Worm (Caenorhabditis elegans) whole organism, L2 larva: ENCODE measurements around the gene pals-20.

ENCODE experiments used
- C34F6.9 ChIP-seq: fragments of 150-350 bp; optimal IDR thresholded peaks from 2 replicates; lab custom pipeline; 2014; ENCODE audit warnings: missing biosample characterization, missing genetic modification characterization
- F13H6.1 ChIP-seq: sonication (generic microtip); optimal IDR thresholded peaks from 2 replicates; lab custom pipeline; 2016; ENCODE audit warnings: missing genetic modification characterization, missing compliant biosample characterization
- ZK546.5 ChIP-seq: sonication (generic microtip); optimal IDR thresholded peaks from 2 replicates; lab custom pipeline; 2017; ENCODE audit warnings: missing biosample characterization, missing genetic modification characterization
- alr-1 ChIP-seq: fragments of 150-350 bp; optimal IDR thresholded peaks from 2 replicates; lab custom pipeline; 2014; ENCODE audit warnings: missing biosample characterization, missing genetic modification characterization
- aly-2 ChIP-seq: fragments of 150-350 bp; optimal IDR thresholded peaks from 2 replicates; lab custom pipeline; 2014; ENCODE audit warnings: missing biosample characterization, missing genetic modification characterization
- ama-1 ChIP-seq: fragments of 150-350 bp; optimal IDR thresholded peaks from 2 replicates; lab custom pipeline; 2018; ENCODE audit warnings: inconsistent platforms
- blmp-1 ChIP-seq: sonication (generic microtip); optimal IDR thresholded peaks from 2 replicates; lab custom pipeline; 2017; ENCODE audit warnings: missing genetic modification characterization, mild to moderate bottlenecking, missing compliant biosample characterization, antibody characterized with exemption, moderate library complexity; ENCODE audit not compliant: insufficient read depth
- ceh-16 ChIP-seq: fragments of 150-350 bp; optimal IDR thresholded peaks from 2 replicates; lab custom pipeline; 2014; ENCODE audit warnings: missing biosample characterization, missing genetic modification characterization
- ceh-82 ChIP-seq: fragments of 150-350 bp; optimal IDR thresholded peaks from 2 replicates; lab custom pipeline; 2014; ENCODE audit warnings: missing biosample characterization, missing genetic modification characterization
- dmd-4 ChIP-seq: sonication (generic microtip); optimal IDR thresholded peaks from 2 replicates; lab custom pipeline; 2017; ENCODE audit warnings: missing biosample characterization, missing genetic modification characterization
- egl-27 ChIP-seq: sonication (generic microtip); optimal IDR thresholded peaks from 3 replicates; lab custom pipeline; 2017; ENCODE audit warnings: missing biosample characterization, missing genetic modification reagents, missing genetic modification characterization
- fos-1 ChIP-seq: fragments of 150-350 bp; optimal IDR thresholded peaks from 2 replicates; lab custom pipeline; 2014; ENCODE audit warnings: missing biosample characterization, missing genetic modification characterization
- lin-13 ChIP-seq: fragments of 150-350 bp; optimal IDR thresholded peaks from 2 replicates; lab custom pipeline; 2014; ENCODE audit warnings: missing biosample characterization, missing genetic modification reagents, missing genetic modification characterization
- lsy-2 ChIP-seq, 2 experiments: fragments of 150-350 bp in 1 of 2; sonication (generic microtip) in 1 of 2; optimal IDR thresholded peaks; 2 replicates each; lab custom pipeline; 2014 to 2017; ENCODE audit warnings: missing biosample characterization in 2 of 2, missing genetic modification characterization in 2 of 2
- mdl-1 ChIP-seq, 2 experiments: fragments of 150-350 bp in 1 of 2; sonication (generic microtip) in 1 of 2; optimal IDR thresholded peaks; 2 replicates each; lab custom pipeline; 2017; ENCODE audit warnings: missing biosample characterization in 2 of 2, missing genetic modification characterization in 2 of 2
- nhr-11 ChIP-seq: fragments of 150-350 bp; optimal IDR thresholded peaks from 2 replicates; lab custom pipeline; 2014; ENCODE audit warnings: missing biosample characterization, missing genetic modification characterization
- nhr-12 ChIP-seq: fragments of 150-350 bp; optimal IDR thresholded peaks from 2 replicates; lab custom pipeline; 2014; ENCODE audit warnings: missing biosample characterization, missing genetic modification characterization
- nhr-129 ChIP-seq: fragments of 150-350 bp; optimal IDR thresholded peaks from 2 replicates; lab custom pipeline; 2014; ENCODE audit warnings: missing biosample characterization, missing genetic modification characterization
- nhr-21 ChIP-seq: fragments of 150-350 bp; optimal IDR thresholded peaks from 2 replicates; lab custom pipeline; 2014; ENCODE audit warnings: missing biosample characterization, missing genetic modification characterization
- nhr-23 ChIP-seq: fragments of 150-350 bp; optimal IDR thresholded peaks from 2 replicates; lab custom pipeline; 2014; ENCODE audit warnings: missing biosample characterization, missing genetic modification reagents, missing genetic modification characterization
- nhr-237 ChIP-seq: fragments of 150-350 bp; optimal IDR thresholded peaks from 2 replicates; lab custom pipeline; 2014; ENCODE audit warnings: missing biosample characterization, missing genetic modification characterization
- nhr-25 ChIP-seq: fragments of 150-350 bp; sonication (generic microtip); optimal IDR thresholded peaks from 3 replicates; lab custom pipeline; 2014; ENCODE audit warnings: missing biosample characterization, missing genetic modification characterization
- nhr-6 ChIP-seq: fragments of 150-350 bp; optimal IDR thresholded peaks from 2 replicates; lab custom pipeline; 2014; ENCODE audit warnings: missing biosample characterization, missing genetic modification characterization
- nhr-77 ChIP-seq: fragments of 150-350 bp; optimal IDR thresholded peaks from 2 replicates; lab custom pipeline; 2014; ENCODE audit warnings: missing biosample characterization, missing genetic modification characterization
- skn-1 ChIP-seq: sonication (generic microtip); optimal IDR thresholded peaks from 2 replicates; lab custom pipeline; 2017; ENCODE audit warnings: missing biosample characterization, missing genetic modification characterization
- sma-3 ChIP-seq: sonication (generic microtip); optimal IDR thresholded peaks from 2 replicates; lab custom pipeline; 2016; ENCODE audit warnings: missing genetic modification reagents, missing genetic modification characterization, missing compliant biosample characterization
- sma-9 ChIP-seq, 2 experiments: fragments of 150-350 bp in 1 of 2; sonication (generic microtip) in 1 of 2; optimal IDR thresholded peaks; 2 replicates each; lab custom pipeline; 2014 to 2016; ENCODE audit warnings: missing genetic modification characterization in 2 of 2, mild to moderate bottlenecking in 1 of 2, missing biosample characterization in 1 of 2, missing compliant biosample characterization in 1 of 2, missing genetic modification reagents in 1 of 2, moderate library complexity in 1 of 2
- snpc-4 ChIP-seq: fragments of 150-350 bp; optimal IDR thresholded peaks from 2 replicates; lab custom pipeline; 2014; ENCODE audit warnings: missing biosample characterization, missing genetic modification characterization
- unc-55 ChIP-seq: fragments of 150-350 bp; sonication (generic microtip); optimal IDR thresholded peaks from 3 replicates; lab custom pipeline; 2014; ENCODE audit warnings: missing biosample characterization, missing genetic modification reagents, missing genetic modification characterization
- unc-62 ChIP-seq: fragments of 150-350 bp; optimal IDR thresholded peaks from 2 replicates; lab custom pipeline; 2014; ENCODE audit warnings: missing biosample characterization, missing genetic modification reagents, missing genetic modification characterization
- zag-1 ChIP-seq: fragments of 150-350 bp; optimal IDR thresholded peaks from 2 replicates; lab custom pipeline; 2014; ENCODE audit warnings: missing biosample characterization, missing genetic modification characterization
- ztf-1 ChIP-seq: fragments of 200-800 bp; sonication (Bioruptor generic); conservative IDR thresholded peaks from 2 replicates; pipeline ENCODE4 v1.3.6; 2022; ENCODE audit warnings: missing genetic modification characterization, missing compliant biosample characterization
- ztf-11 ChIP-seq: sonication (generic microtip); optimal IDR thresholded peaks from 2 replicates; lab custom pipeline; 2017; ENCODE audit warnings: missing biosample characterization, missing genetic modification characterization

Gene pals-20

ce11 chrIII:1388274-1389058 is at the start of gene pals-20:
pals-20 (minus strand) TSS chrIII:1388324.
- no peak for TF ChIP-seq F13H6.1
- no peak for TF ChIP-seq sma-9 (GFP tag; optimal IDR thresholded peaks at IDR 0.05; lab: Kevin White, UChicago)
- no peak for TF ChIP-seq sma-9 (tag; optimal IDR thresholded peaks at IDR 0.05; lab: Kevin White, UChicago)
- TF ChIP-seq skn-1 (tag; lab: Kevin White, UChicago), result no peak
- peak; percentile 67 for TF ChIP-seq fos-1 (tag; lab: Kevin White, UChicago)

ce11 chrIII:1436738-1437137 is 48.6 kb upstream of the pals-20 start:
- TF ChIP-seq ceh-82, result no peak
- TF ChIP-seq ztf-1 (GFP tag; lab: Robert Waterston, UW), result no peak
- TF ChIP-seq nhr-237 (tag; lab: Kevin White, UChicago), result no peak
- no peak for TF ChIP-seq nhr-6
- no peak for TF ChIP-seq nhr-11 (tag; lab: Kevin White, UChicago)
- no peak for TF ChIP-seq egl-27 (tag; lab: Kevin White, UChicago)
- no peak for TF ChIP-seq nhr-129 (tag; lab: Kevin White, UChicago)
- TF ChIP-seq lsy-2 (tag; optimal IDR thresholded peaks at IDR 0.05; lab: Kevin White, UChicago), result peak; percentile 27 to 77

- TF ChIP-seq ZK546.5 (no peak), nhr-21 (tag; lab: Kevin White, UChicago) (no peak), unc-55 (peak; percentile 12), nhr-237 (tag; lab: Kevin White, UChicago) (no peak), nhr-25 (tag; lab: Kevin White, UChicago) (no peak), nhr-77 (tag; lab: Kevin White, UChicago) (no peak), sma-9 (GFP tag; optimal IDR thresholded peaks at IDR 0.05; lab: Kevin White, UChicago) (no peak), sma-9 (tag; optimal IDR thresholded peaks at IDR 0.05; lab: Kevin White, UChicago) (no peak), F13H6.1 (no peak), nhr-23 (tag; lab: Kevin White, UChicago) (no peak), mdl-1 (tag; optimal IDR thresholded peaks at IDR 0.05; lab: Kevin White, UChicago) (peak in 1 of 2 experiments; percentile 24), aly-2 (no peak), C34F6.9 (tag; lab: Kevin White, UChicago) (peak; percentile 16), ceh-82 (no peak), lsy-2 (tag; optimal IDR thresholded peaks at IDR 0.05; lab: Kevin White, UChicago) (peak in 1 of 2 experiments; percentile 44), egl-27 (tag; lab: Kevin White, UChicago) (no peak), ztf-11 (tag; lab: Kevin White, UChicago) (no peak)
Observed at ce11 chrIII:1429920-1430437, 41.9 kb upstream of the pals-20 start.

- TF ChIP-seq unc-62 (no peak), nhr-23 (tag; lab: Kevin White, UChicago) (no peak), alr-1 (tag; lab: Kevin White, UChicago) (no peak), lsy-2 (tag; optimal IDR thresholded peaks at IDR 0.05; lab: Kevin White, UChicago) (no peak), ama-1 (lab: Kevin White, UChicago) (no peak), dmd-4 (no peak), nhr-21 (tag; lab: Kevin White, UChicago) (no peak), snpc-4 (tag; lab: Kevin White, UChicago) (no peak), nhr-12 (no peak)
Observed at ce11 chrIII:1429275-1429674, 41.2 kb upstream of the pals-20 start.

- TF ChIP-seq sma-3 (GFP tag; lab: Kevin White, UChicago), result no peak
- no peak for TF ChIP-seq nhr-237 (tag; lab: Kevin White, UChicago)
- TF ChIP-seq snpc-4 (tag; lab: Kevin White, UChicago), result no peak
- no peak for TF ChIP-seq unc-62
Observed at ce11 chrIII:1428448-1428847, 40.3 kb upstream of the pals-20 start.

- TF ChIP-seq nhr-21 (tag; lab: Kevin White, UChicago) (no peak), ceh-16 (tag; lab: Kevin White, UChicago) (no peak), zag-1 (tag; lab: Kevin White, UChicago) (no peak), aly-2 (no peak), blmp-1 (no peak), skn-1 (tag; lab: Kevin White, UChicago) (no peak), ZK546.5 (no peak), F13H6.1 (no peak), lin-13 (GFP tag; lab: Kevin White, UChicago) (no peak)
Observed at ce11 chrIII:1427126-1427525, 39.0 kb upstream of the pals-20 start, which contains the start of gene lelo-2. lelo-2 (minus strand) TSS chrIII:1427226.
